Fruit fly (Drosophila melanogaster) whole organism, adult: Measurements from ENCODE around the gene CG4880.

ENCODE experiments used
- CG11617 ChIP-seq: fragments of 200-800 bp; sonication (Bioruptor generic); optimal IDR thresholded peaks from 2 replicates; lab custom pipeline; 2017; ENCODE audit warnings: mild to moderate bottlenecking, missing biosample characterization, missing genetic modification reagents, missing genetic modification characterization
- CG12768 ChIP-seq: fragments of 200-800 bp; sonication (Bioruptor generic); optimal IDR thresholded peaks from 2 replicates; lab custom pipeline; 2017; ENCODE audit warnings: missing biosample characterization, missing genetic modification characterization, mild to moderate bottlenecking, moderate library complexity, missing genetic modification reagents
- CG14711 ChIP-seq: fragments of 200-800 bp; sonication (Bioruptor generic); optimal IDR thresholded peaks from 2 replicates; lab custom pipeline; 2018; ENCODE audit warnings: missing biosample characterization, mild to moderate bottlenecking, missing genetic modification characterization, moderate library complexity
- CG1620 ChIP-seq: fragments of 200-800 bp; sonication (Bioruptor generic); optimal IDR thresholded peaks from 2 replicates; lab custom pipeline; 2016; ENCODE audit warnings: missing biosample characterization, missing genetic modification characterization
- CG33017 ChIP-seq: fragments of 200-800 bp; sonication (Bioruptor generic); optimal IDR thresholded peaks from 2 replicates; lab custom pipeline; 2018; ENCODE audit warnings: missing biosample characterization, mild to moderate bottlenecking, missing genetic modification characterization, moderate library complexity
- CG5204 ChIP-seq: fragments of 200-800 bp; sonication (Bioruptor generic); optimal IDR thresholded peaks from 2 replicates; lab custom pipeline; 2016; ENCODE audit warnings: missing biosample characterization, missing genetic modification characterization
- CG7045 ChIP-seq: fragments of 200-800 bp; sonication (Bioruptor generic); optimal IDR thresholded peaks from 2 replicates; lab custom pipeline; 2017; ENCODE audit warnings: missing biosample characterization, mild to moderate bottlenecking, missing genetic modification characterization
- CG7101 ChIP-seq: fragments of 200-800 bp; sonication (Bioruptor generic); optimal IDR thresholded peaks from 2 replicates; lab custom pipeline; 2018; ENCODE audit warnings: missing biosample characterization, mild to moderate bottlenecking, missing genetic modification characterization, moderate library complexity
- Clk ChIP-seq: fragments of 200-800 bp; sonication (Bioruptor generic); optimal IDR thresholded peaks from 2 replicates; lab custom pipeline; 2017; ENCODE audit warnings: missing biosample characterization, missing genetic modification characterization
- Crg-1 ChIP-seq: fragments of 200-800 bp; sonication (Bioruptor generic); optimal IDR thresholded peaks from 2 replicates; lab custom pipeline; 2016; ENCODE audit warnings: missing biosample characterization, missing genetic modification characterization
- Hr96 ChIP-seq: fragments of 200-800 bp; sonication (Bioruptor generic); optimal IDR thresholded peaks from 2 replicates; lab custom pipeline; 2016; ENCODE audit warnings: missing biosample characterization, missing genetic modification characterization
- Mnt ChIP-seq: fragments of 200-800 bp; sonication (Bioruptor generic); optimal IDR thresholded peaks from 2 replicates; lab custom pipeline; 2016; ENCODE audit warnings: missing biosample characterization, mild to moderate bottlenecking, missing genetic modification characterization
- bab1 ChIP-seq: fragments of 200-800 bp; sonication (Bioruptor generic); optimal IDR thresholded peaks from 3 replicates; lab custom pipeline; 2019; ENCODE audit warnings: missing biosample characterization, mild to moderate bottlenecking, missing genetic modification characterization, moderate library complexity
- cic ChIP-seq: fragments of 200-800 bp; sonication (Bioruptor generic); optimal IDR thresholded peaks from 2 replicates; lab custom pipeline; 2017; ENCODE audit warnings: missing biosample characterization, mild to moderate bottlenecking, missing genetic modification characterization, moderate library complexity
- cnc ChIP-seq, 2 experiments: fragments of >200 bp; optimal IDR thresholded peaks; 2 replicates each; lab custom pipeline; 2017
- kay ChIP-seq: fragments of 200-800 bp; sonication (Bioruptor generic); peaks from one replicate; lab custom pipeline; 2016; ENCODE audit warnings: missing biosample characterization, missing genetic modification characterization, borderline replicate concordance
- ovo ChIP-seq: fragments of 200-800 bp; sonication (Bioruptor generic); optimal IDR thresholded peaks from 2 replicates; lab custom pipeline; 2016; ENCODE audit warnings: missing biosample characterization, missing genetic modification characterization
- pad ChIP-seq: fragments of 200-800 bp; sonication (Bioruptor generic); optimal IDR thresholded peaks from 3 replicates; lab custom pipeline; 2017; ENCODE audit warnings: missing biosample characterization, missing genetic modification characterization, mild to moderate bottlenecking, moderate library complexity, missing genetic modification reagents
- tj ChIP-seq: fragments of 200-800 bp; sonication (Bioruptor generic); optimal IDR thresholded peaks from 3 replicates; lab custom pipeline; 2017; ENCODE audit warnings: missing biosample characterization, mild to moderate bottlenecking, missing genetic modification characterization, moderate library complexity
- toe ChIP-seq: fragments of 200-800 bp; sonication (Bioruptor generic); optimal IDR thresholded peaks from 2 replicates; lab custom pipeline; 2016; ENCODE audit warnings: missing biosample characterization, missing genetic modification characterization

The CG4880 gene

dm6 chrX:16920682-16921286 lies 34.2 kb downstream of the CG4880 start:
- TF ChIP-seq cic (GFP tag; lab: Kevin White, UChicago), result peak; percentile 5
- TF ChIP-seq CG7101 (tag; lab: Kevin White, UChicago), result peak; percentile 55
- TF ChIP-seq pad (GFP tag; lab: Kevin White, UChicago), result no peak
- no peak for TF ChIP-seq toe
- TF ChIP-seq Clk (GFP tag; lab: Kevin White, UChicago), result no peak
- TF ChIP-seq kay (GFP tag; lab: Kevin White, UChicago), result no peak
- TF ChIP-seq cnc (optimal IDR thresholded peaks at IDR 0.05; lab: Kevin White, UChicago), result no peak

- no peak for TF ChIP-seq CG1620 (GFP tag; lab: Kevin White, UChicago)
- TF ChIP-seq ovo (GFP tag; lab: Kevin White, UChicago), result no peak
- TF ChIP-seq CG14711 (tag; lab: Kevin White, UChicago), result no peak
- TF ChIP-seq Hr96, result no peak
- no peak for TF ChIP-seq CG12768 (GFP tag; lab: Kevin White, UChicago)
- TF ChIP-seq Crg-1 (GFP tag; lab: Kevin White, UChicago), result no peak
- no peak for TF ChIP-seq pad (GFP tag; lab: Kevin White, UChicago)
- no peak for TF ChIP-seq toe
- TF ChIP-seq Clk (GFP tag; lab: Kevin White, UChicago), result no peak
- TF ChIP-seq cic (GFP tag; lab: Kevin White, UChicago), result no peak
- no peak for TF ChIP-seq CG7101 (tag; lab: Kevin White, UChicago)
- TF ChIP-seq kay (GFP tag; lab: Kevin White, UChicago), result no peak
- no peak for TF ChIP-seq CG11617 (GFP tag; lab: Kevin White, UChicago)
- TF ChIP-seq Mnt (GFP tag; lab: Kevin White, UChicago), result no peak
- TF ChIP-seq CG33017 (tag; lab: Kevin White, UChicago), result no peak
These were observed 36.0 kb downstream of the CG4880 start for dm6 chrX:16922626-16923025.

- TF ChIP-seq ovo (GFP tag; lab: Kevin White, UChicago) (no peak), cnc (optimal IDR thresholded peaks at IDR 0.05; lab: Kevin White, UChicago) (no peak), CG14711 (tag; lab: Kevin White, UChicago) (no peak), CG7101 (tag; lab: Kevin White, UChicago) (no peak), CG5204 (no peak)
These were observed 36.9 kb downstream of the CG4880 start for dm6 chrX:16923503-16923902.

dm6 chrX:16924069-16924721 lies 37.6 kb downstream of the CG4880 start:
- no peak for TF ChIP-seq CG33017 (tag; lab: Kevin White, UChicago)
- TF ChIP-seq CG14711 (tag; lab: Kevin White, UChicago), result no peak
- no peak for TF ChIP-seq CG5204
- TF ChIP-seq Hr96, result peak; percentile 15
- no peak for TF ChIP-seq bab1 (GFP tag; lab: Kevin White, UChicago)
- TF ChIP-seq CG7101 (tag; lab: Kevin White, UChicago), result peak; percentile 7

dm6 chrX:16926726-16927125 lies 40.1 kb downstream of the CG4880 start:
- TF ChIP-seq CG11617 (GFP tag; lab: Kevin White, UChicago), result no peak
- TF ChIP-seq bab1 (GFP tag; lab: Kevin White, UChicago), result no peak
- TF ChIP-seq CG1620 (GFP tag; lab: Kevin White, UChicago), result no peak
- TF ChIP-seq cnc (optimal IDR thresholded peaks at IDR 0.05; lab: Kevin White, UChicago), result no peak
- no peak for TF ChIP-seq toe
- TF ChIP-seq Mnt (GFP tag; lab: Kevin White, UChicago), result no peak
- TF ChIP-seq CG12768 (GFP tag; lab: Kevin White, UChicago), result no peak
- no peak for TF ChIP-seq kay (GFP tag; lab: Kevin White, UChicago)
- TF ChIP-seq pad (GFP tag; lab: Kevin White, UChicago), result no peak
- TF ChIP-seq CG33017 (tag; lab: Kevin White, UChicago), result no peak
- no peak for TF ChIP-seq ovo (GFP tag; lab: Kevin White, UChicago)
- no peak for TF ChIP-seq CG7045 (GFP tag; lab: Kevin White, UChicago)
- TF ChIP-seq tj (GFP tag; lab: Kevin White, UChicago), result no peak
- TF ChIP-seq cic (GFP tag; lab: Kevin White, UChicago), result no peak
- no peak for TF ChIP-seq CG14711 (tag; lab: Kevin White, UChicago)
- no peak for TF ChIP-seq CG5204
- TF ChIP-seq Crg-1 (GFP tag; lab: Kevin White, UChicago), result no peak
- no peak for TF ChIP-seq CG7101 (tag; lab: Kevin White, UChicago)
- no peak for TF ChIP-seq Hr96

- TF ChIP-seq Mnt (GFP tag; lab: Kevin White, UChicago), result no peak
- no peak for TF ChIP-seq CG33017 (tag; lab: Kevin White, UChicago)
- TF ChIP-seq CG1620 (GFP tag; lab: Kevin White, UChicago), result no peak
- TF ChIP-seq CG14711 (tag; lab: Kevin White, UChicago), result peak; percentile 12
- TF ChIP-seq CG7045 (GFP tag; lab: Kevin White, UChicago), result no peak
- no peak for TF ChIP-seq CG5204
- TF ChIP-seq ovo (GFP tag; lab: Kevin White, UChicago), result no peak
- TF ChIP-seq Crg-1 (GFP tag; lab: Kevin White, UChicago), result no peak
- TF ChIP-seq kay (GFP tag; lab: Kevin White, UChicago), result peak; percentile 26
- peak; percentile 31 for TF ChIP-seq CG7101 (tag; lab: Kevin White, UChicago)
- no peak for TF ChIP-seq CG11617 (GFP tag; lab: Kevin White, UChicago)
- TF ChIP-seq CG12768 (GFP tag; lab: Kevin White, UChicago), result no peak
- TF ChIP-seq toe, result no peak
- TF ChIP-seq pad (GFP tag; lab: Kevin White, UChicago), result no peak
- TF ChIP-seq bab1 (GFP tag; lab: Kevin White, UChicago), result no peak
- no peak for TF ChIP-seq cnc (optimal IDR thresholded peaks at IDR 0.05; lab: Kevin White, UChicago)
These were observed 44.1 kb downstream of the CG4880 start for dm6 chrX:16930465-16931286.
